Worm (Caenorhabditis elegans): ENCODE data around the gene Y55F3BR.1.
"Not testable (repeated sequence)": the region's sequence is repeated elsewhere in the genome, so short reads cannot be mapped to it uniquely, and the experiment has no call there.

Gene Y55F3BR.1

DNA sequence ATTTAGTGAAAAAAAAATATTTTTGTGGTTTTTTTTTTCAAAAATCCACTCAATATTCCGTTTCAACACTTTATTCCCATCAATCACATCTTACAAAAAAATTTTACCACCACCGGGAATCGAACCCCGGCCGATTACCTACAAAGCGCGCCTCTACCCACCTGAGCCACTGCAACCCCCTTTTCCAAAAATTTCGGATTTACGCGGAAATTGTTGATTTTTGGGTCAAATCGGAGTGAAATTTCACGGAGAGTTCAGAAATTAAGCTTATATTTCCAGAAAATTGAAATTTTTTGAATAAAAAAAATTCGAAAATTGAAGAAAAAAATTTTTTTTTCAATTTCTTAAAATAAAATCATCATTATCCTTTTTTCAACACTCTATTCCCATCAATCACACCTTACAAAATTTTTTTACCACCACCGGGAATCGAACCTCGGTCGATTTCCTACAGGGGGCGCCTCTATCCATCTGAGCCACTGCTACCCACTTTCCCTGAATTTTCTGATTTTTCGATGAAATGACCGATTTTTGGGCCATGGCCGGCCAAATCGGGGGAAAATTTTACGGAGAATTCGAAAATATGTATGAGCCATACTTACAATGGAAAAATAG lies 1.3 kb upstream of the Y55F3BR.1 start:
- TF ChIP-seq tbx-37 (GFP tag; conservative IDR thresholded peaks at IDR 0.05): no peak

DNA sequence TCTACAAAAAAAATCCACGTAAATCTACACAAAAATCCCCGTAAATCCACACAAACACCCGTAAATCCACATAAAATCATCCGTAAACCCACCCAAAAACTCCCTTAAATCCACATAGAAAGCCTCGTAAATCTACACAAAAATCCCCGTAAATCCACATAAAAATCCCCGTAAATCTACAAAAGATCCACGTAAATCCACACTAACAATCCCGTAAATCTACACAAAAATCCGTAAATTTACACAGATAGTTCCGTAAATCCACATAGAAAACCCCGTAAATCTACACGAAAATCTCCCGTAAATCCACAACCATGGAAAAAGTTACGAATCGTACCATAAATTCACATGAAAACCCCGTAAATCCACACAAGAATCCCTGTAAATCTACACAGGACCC lies 4.0 kb downstream of the Y55F3BR.1 start:
- TF ChIP-seq tra-4 (tag; optimal IDR thresholded peaks at IDR 0.05) (no peak), ceh-13 (GFP tag; optimal IDR thresholded peaks at IDR 0.05) (no peak), hnd-1 (tag; optimal IDR thresholded peaks at IDR 0.05) (no peak), hmbx-1 (tag; optimal IDR thresholded peaks at IDR 0.05) (no peak), sea-1 (GFP tag; conservative IDR thresholded peaks at IDR 0.05) (no peak), tbx-11 (GFP tag; IDR thresholded peaks at IDR 0.05) (no peak)

DNA sequence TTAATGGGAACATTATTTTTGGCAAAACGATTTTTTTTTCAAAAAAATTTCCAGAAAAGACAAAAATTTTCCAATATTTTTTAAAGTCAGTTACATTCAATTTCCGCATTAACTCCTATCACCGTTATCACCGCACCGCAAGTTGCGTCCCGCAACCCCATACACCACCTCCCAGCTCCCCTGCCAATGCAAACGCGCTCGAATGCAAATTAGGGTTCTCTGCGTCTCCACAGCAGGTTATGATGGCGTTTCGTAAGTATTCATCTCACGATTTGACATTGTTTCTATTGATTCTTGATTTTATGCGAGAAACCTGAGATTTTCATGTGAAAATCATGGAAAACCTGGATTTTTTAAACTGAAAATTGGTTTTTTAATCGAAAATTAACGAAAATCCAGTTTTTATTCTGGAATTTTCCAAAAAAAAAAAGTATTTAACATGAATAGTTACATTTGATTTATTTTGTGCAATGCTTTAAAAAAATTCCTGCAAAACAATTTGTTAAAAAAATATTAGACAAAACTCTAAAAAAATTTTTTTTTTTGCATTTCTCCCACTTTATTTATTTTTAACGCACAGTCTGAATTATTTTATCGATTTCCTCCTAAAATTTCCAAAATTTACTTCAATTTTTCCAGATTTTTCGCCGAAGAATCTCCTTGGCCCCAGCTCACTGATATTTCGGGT lies 10.3 kb downstream of the Y55F3BR.1 start, which contains the start of gene mak-2:
mak-2 (plus strand) TSS at position 638 of the 688 bp plus-strand sequence.
- TF ChIP-seq F13C5.2 (tag; optimal IDR thresholded peaks at IDR 0.05) (peak; percentile 64), sea-1 (GFP tag; conservative IDR thresholded peaks at IDR 0.05) (no peak)

DNA sequence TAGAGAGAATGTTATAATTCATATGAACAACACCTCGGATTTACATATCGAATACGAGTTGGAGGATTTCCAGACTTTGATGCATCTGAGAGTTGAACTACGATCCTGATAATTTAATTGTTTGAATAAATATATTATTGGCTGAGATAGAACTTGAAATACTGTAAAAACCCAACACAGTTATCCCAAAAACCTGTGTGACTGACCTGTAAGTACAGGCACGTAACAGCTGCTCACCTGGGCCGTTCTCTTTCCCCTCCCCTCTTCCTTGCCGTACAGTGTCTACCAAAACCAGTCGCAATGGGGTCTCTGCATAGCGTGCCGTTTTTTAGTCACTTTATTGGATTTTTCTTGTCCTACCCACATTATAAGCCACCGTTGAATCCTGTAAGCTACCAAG lies 30.4 kb downstream of the Y55F3BR.1 start, which contains the start of gene fbxc-12:
fbxc-12 (plus strand) TSS at position 301 of the 400 bp plus-strand sequence.
- not testable (repeated sequence) for TF ChIP-seq tbx-11 (GFP tag; IDR thresholded peaks at IDR 0.05); flt-1 (GFP tag; IDR thresholded peaks at IDR 0.05); tbx-37 (GFP tag; conservative IDR thresholded peaks at IDR 0.05)

DNA sequence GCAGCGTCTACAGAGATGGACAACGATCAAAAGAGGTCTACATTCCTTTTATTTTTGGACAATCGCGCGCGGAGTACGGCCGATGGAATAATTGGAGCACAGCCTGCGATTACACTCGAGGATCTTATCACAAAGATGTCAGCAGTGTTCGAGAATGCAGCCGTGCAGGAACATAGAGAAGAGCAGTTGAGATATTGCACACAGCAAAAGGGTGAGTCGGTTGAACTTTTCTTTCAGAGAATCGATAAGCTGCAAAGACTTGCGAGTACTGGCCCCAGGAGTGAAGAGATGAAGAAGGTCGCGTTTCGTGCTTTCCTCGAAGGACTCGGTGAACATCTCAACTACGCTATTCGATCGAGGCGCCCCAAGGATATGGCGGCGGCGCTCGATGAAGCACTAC lies 40.3 kb downstream of the Y55F3BR.1 start:
- no peak for TF ChIP-seq hmg-4 (GFP tag; optimal IDR thresholded peaks at IDR 0.05)
- no peak for TF ChIP-seq ets-7 (tag; optimal IDR thresholded peaks at IDR 0.05)
- TF ChIP-seq B0310.2 (tag; optimal IDR thresholded peaks at IDR 0.05): no peak
- no peak for TF ChIP-seq ama-1 (optimal IDR thresholded peaks at IDR 0.05)
- TF ChIP-seq tra-4 (tag; optimal IDR thresholded peaks at IDR 0.05): no peak
- no peak for TF ChIP-seq hnd-1 (tag; optimal IDR thresholded peaks at IDR 0.05)
- no peak for TF ChIP-seq tbx-11 (GFP tag; IDR thresholded peaks at IDR 0.05)
- no peak for TF ChIP-seq ceh-13 (GFP tag; optimal IDR thresholded peaks at IDR 0.05)
- TF ChIP-seq F13C5.2 (tag; optimal IDR thresholded peaks at IDR 0.05): no peak
- TF ChIP-seq pes-1 (GFP tag; IDR thresholded peaks at IDR 0.05): no peak
- no peak for TF ChIP-seq scrt-1 (GFP tag; IDR thresholded peaks at IDR 0.05)
- no peak for TF ChIP-seq hmbx-1 (tag; optimal IDR thresholded peaks at IDR 0.05)

DNA sequence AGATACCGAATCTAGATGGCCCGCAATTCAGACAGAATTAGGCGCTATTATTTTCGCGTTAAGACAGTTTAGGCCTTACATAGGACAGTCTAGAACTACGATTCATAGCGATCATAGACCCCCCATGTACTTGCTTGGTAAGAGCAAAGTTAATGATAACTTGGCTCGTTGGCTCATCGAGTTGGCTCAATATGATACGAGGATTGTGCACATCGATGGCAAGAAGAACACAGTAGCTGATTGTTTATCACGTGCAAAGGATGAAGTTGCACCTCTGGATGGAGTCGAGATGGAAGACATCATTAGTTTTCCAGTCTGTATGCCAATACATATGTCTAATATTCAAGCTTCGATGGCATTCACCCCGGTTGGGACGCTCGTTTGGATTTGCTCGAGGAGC lies 43.0 kb downstream of the Y55F3BR.1 start:
- TF ChIP-seq hnd-1 (tag; optimal IDR thresholded peaks at IDR 0.05) (no peak), tbx-11 (GFP tag; IDR thresholded peaks at IDR 0.05) (no peak), F13C5.2 (tag; optimal IDR thresholded peaks at IDR 0.05) (no peak), ceh-36 (tag; optimal IDR thresholded peaks at IDR 0.05) (no peak)

DNA sequence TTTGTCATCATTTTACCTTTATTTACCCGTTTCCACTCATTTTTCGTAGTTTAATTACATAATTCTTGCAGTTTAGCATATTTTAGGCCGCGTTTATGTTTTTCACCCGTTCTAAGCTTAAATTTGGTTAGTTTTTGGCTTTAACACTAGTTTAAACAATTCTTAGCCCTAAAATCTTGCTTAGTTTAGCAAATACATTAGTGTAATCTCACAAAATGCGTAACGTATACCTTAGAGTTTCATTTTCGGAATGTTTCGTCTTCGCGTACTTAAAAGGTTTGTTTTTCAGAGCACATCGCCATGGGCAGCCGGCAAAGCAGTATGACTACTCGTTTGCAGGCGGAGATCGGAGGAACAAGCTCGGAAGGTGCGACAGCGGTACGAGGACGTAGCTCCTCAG lies 45.1 kb downstream of the Y55F3BR.1 start, which contains the start of gene F58H7.5:
F58H7.5 (plus strand) TSS at position 301 of the 400 bp plus-strand sequence.
- TF ChIP-seq B0310.2 (tag; optimal IDR thresholded peaks at IDR 0.05): no peak
- TF ChIP-seq tra-4 (tag; optimal IDR thresholded peaks at IDR 0.05): no peak
- TF ChIP-seq hmg-4 (GFP tag; optimal IDR thresholded peaks at IDR 0.05): no peak
- TF ChIP-seq tbx-11 (GFP tag; IDR thresholded peaks at IDR 0.05): no peak
- TF ChIP-seq scrt-1 (GFP tag; IDR thresholded peaks at IDR 0.05): no peak
- no peak for TF ChIP-seq pes-1 (GFP tag; IDR thresholded peaks at IDR 0.05)
- TF ChIP-seq ets-7 (tag; optimal IDR thresholded peaks at IDR 0.05): no peak
- TF ChIP-seq ama-1 (optimal IDR thresholded peaks at IDR 0.05): no peak
- TF ChIP-seq sea-1 (GFP tag; conservative IDR thresholded peaks at IDR 0.05): no peak
- TF ChIP-seq hnd-1 (tag; optimal IDR thresholded peaks at IDR 0.05): no peak
- TF ChIP-seq hmbx-1 (tag; optimal IDR thresholded peaks at IDR 0.05): no peak
- TF ChIP-seq aly-1 (tag; optimal IDR thresholded peaks at IDR 0.05): no peak

DNA sequence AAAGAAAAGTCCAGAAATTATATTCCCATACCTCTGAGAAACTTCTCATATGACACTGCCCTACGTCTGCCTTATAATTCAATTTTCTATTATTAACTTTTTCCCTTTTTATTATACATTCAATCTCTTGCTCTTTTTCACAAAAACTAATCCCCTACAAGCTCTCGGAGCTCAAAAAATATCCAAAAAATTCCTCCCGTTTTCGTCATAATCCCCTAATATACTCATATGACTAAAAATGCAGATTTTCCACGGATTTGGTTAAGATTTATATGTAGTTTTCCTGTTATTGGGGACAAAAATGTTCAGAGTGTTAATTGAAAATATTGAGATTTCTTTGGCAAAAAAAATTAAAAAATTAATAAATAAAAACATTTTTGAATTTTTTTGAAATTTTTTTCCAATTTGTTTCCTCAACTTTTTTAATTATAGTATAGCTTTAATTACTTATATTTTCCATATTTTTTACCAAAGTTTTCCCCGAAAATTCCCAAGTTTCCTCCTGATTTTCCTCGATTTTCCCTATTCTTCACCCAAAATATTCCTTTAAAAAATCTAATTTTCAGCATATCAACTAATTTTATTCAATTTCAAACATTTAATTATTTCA lies 49.8 kb downstream of the Y55F3BR.1 start, which contains the start of gene lgc-30:
lgc-30 (plus strand) TSS at position 560 of the 610 bp plus-strand sequence.
- TF ChIP-seq tra-4 (tag; optimal IDR thresholded peaks at IDR 0.05) (no peak), sea-1 (GFP tag; conservative IDR thresholded peaks at IDR 0.05) (no peak)

DNA sequence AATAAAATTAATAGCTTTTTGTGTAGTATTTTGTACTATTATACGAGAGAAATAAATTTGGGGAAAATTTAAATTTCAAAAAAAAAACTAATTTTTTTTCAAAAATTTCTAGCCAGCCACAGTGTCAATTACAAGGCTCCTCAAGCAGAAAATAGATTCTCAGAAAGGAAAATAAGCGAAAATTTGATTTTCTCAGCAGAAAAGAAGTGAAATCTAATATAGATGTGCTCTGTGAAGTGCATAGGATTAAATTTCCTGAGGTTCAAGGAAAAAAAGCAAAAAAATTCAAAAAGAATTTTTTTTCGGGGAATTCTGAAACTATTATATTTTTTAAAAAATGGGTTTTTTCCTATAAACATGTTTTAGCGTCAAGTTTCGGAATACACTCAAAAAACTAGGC lies 52.9 kb downstream of the Y55F3BR.1 start:
- TF ChIP-seq hmg-4 (GFP tag; optimal IDR thresholded peaks at IDR 0.05): no peak
- TF ChIP-seq ceh-13 (GFP tag; optimal IDR thresholded peaks at IDR 0.05): no peak
